Worm (Caenorhabditis elegans): ENCODE results near the gene F49E11.7.

F49E11.7 gene

DNA sequence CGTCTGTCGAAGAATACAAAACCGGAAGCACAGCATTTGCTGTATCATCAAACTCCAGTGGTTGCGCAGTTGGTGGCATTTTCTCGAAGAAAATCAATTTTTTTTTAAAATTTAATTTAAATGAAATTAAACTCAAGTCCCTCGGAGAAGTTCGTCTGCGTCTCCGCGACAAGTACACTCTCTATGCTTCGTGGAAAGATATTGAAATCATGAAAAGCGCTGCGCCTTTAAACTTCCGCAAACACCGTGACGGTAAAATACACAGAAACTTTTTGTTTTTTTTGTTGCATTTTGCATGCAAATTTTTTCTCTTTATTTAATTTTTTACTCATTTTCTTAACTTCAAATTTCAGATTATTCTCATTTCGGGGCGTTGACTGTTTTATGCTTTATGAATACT lies 46.0 kb downstream of the F49E11.7 start, which contains the start of the genes dli-1, tin-9.2 and exos-4.1 (continued):
- TF ChIP-seq cebp-1 (GFP tag; IDR thresholded peaks at IDR 0.05) (no peak), cebp-1 (tag; optimal IDR thresholded peaks at IDR 0.05) (peak; percentile 77), lsl-1 (GFP tag; optimal IDR thresholded peaks at IDR 0.05) (peak; percentile 61), dpl-1 (GFP tag; optimal IDR thresholded peaks at IDR 0.05) (peak; percentile 58), ama-1 (optimal IDR thresholded peaks at IDR 0.05) (no peak), ama-1 (GFP tag; optimal IDR thresholded peaks at IDR 0.05) (no peak), D2030.7 (GFP tag; IDR thresholded peaks at IDR 0.05) (peak; percentile 52), nhr-27 (tag; optimal IDR thresholded peaks at IDR 0.05) (no peak), akir-1 (GFP tag; optimal IDR thresholded peaks at IDR 0.05) (no peak), nhr-120 (GFP tag; IDR thresholded peaks at IDR 0.05) (no peak), lin-40 (tag; optimal IDR thresholded peaks at IDR 0.05) (peak; percentile 63), K11D2.4 (GFP tag; IDR thresholded peaks at IDR 0.05) (0 out of 2 replicates have a peak, but pooled peaks have one; percentile 11), snpc-1.3 (tag; optimal IDR thresholded peaks at IDR 0.05; ENCODE audit: insufficient read depth) (peak; percentile 77), B0035.1 (tag; optimal IDR thresholded peaks at IDR 0.05) (no peak), F10E7.11 (tag; optimal IDR thresholded peaks at IDR 0.05) (no peak), F49E8.2 (tag; optimal IDR thresholded peaks at IDR 0.05; ENCODE audit: insufficient read depth) (peak; percentile 43)

ce11 chrIV:13100415-13100814 lies 47.7 kb downstream of the F49E11.7 start, which contains the start of gene fask-1:
TSS of gene fask-1 (plus strand) at chrIV:13100715.
- TF ChIP-seq tbx-9 (tag; optimal IDR thresholded peaks at IDR 0.05; ENCODE audit: borderline replicate concordance) (no peak), ztf-18 (tag; optimal IDR thresholded peaks at IDR 0.05) (no peak), hlh-12 (tag; optimal IDR thresholded peaks at IDR 0.05) (no peak), die-1 (tag; optimal IDR thresholded peaks at IDR 0.05) (no peak), Y53G8AR.9 (GFP tag; conservative IDR thresholded peaks at IDR 0.05) (no peak), mel-28 (tag; optimal IDR thresholded peaks at IDR 0.05; ENCODE audit: borderline replicate concordance) (no peak), ceh-27 (GFP tag; optimal IDR thresholded peaks at IDR 0.05) (no peak), B0019.2 (GFP tag; conservative IDR thresholded peaks at IDR 0.05) (no peak), K11D2.4 (GFP tag; IDR thresholded peaks at IDR 0.05) (no peak), ekl-4 (GFP tag; IDR thresholded peaks at IDR 0.05) (no peak), lsy-27 (tag; optimal IDR thresholded peaks at IDR 0.05; ENCODE audit: borderline replicate concordance, insufficient read depth) (no peak), pbrm-1 (GFP tag; IDR thresholded peaks at IDR 0.05) (no peak), chd-7 (tag; optimal IDR thresholded peaks at IDR 0.05) (no peak), F49E8.2 (tag; optimal IDR thresholded peaks at IDR 0.05; ENCODE audit: insufficient read depth) (no peak), pha-4 (tag; optimal IDR thresholded peaks at IDR 0.05) (no peak), B0336.3 (GFP tag; IDR thresholded peaks at IDR 0.05) (no peak)

- TF ChIP-seq F39B2.1 (GFP tag; IDR thresholded peaks at IDR 0.05) (no peak), xnd-1 (tag; optimal IDR thresholded peaks at IDR 0.05) (peak; percentile 49), dpff-1 (tag; optimal IDR thresholded peaks at IDR 0.05) (no peak), madf-8 (GFP tag; conservative IDR thresholded peaks at IDR 0.05) (no peak; the same call in 1 of the 2 replicates), C06A6.2 (GFP tag; conservative IDR thresholded peaks at IDR 0.05) (no peak), ceh-91 (GFP tag; IDR thresholded peaks at IDR 0.05) (no peak), F55B11.4 (tag; optimal IDR thresholded peaks at IDR 0.05; ENCODE audit: borderline replicate concordance, insufficient read depth) (no peak), F33H1.4 (GFP tag; IDR thresholded peaks at IDR 0.05) (no peak), fkh-3 (tag; optimal IDR thresholded peaks at IDR 0.05) (no peak), pbrm-1 (GFP tag; IDR thresholded peaks at IDR 0.05) (no peak), ztf-22 (GFP tag; optimal IDR thresholded peaks at IDR 0.05) (no peak), Y53G8AR.9 (GFP tag; conservative IDR thresholded peaks at IDR 0.05) (no peak), madf-6 (GFP tag; IDR thresholded peaks at IDR 0.05) (peak; percentile 63), Y79H2A.3 (GFP tag; conservative IDR thresholded peaks at IDR 0.05) (no peak), efl-1 (GFP tag; optimal IDR thresholded peaks at IDR 0.05) (peak; percentile 44), snpc-4 (GFP tag; optimal IDR thresholded peaks at IDR 0.05) (no peak), snpc-4 (tag; optimal IDR thresholded peaks at IDR 0.05) (no peak), F49E8.2 (tag; optimal IDR thresholded peaks at IDR 0.05; ENCODE audit: insufficient read depth) (no peak), K12H6.12 (tag; optimal IDR thresholded peaks at IDR 0.05) (no peak), egl-18 (GFP tag; IDR thresholded peaks at IDR 0.05) (no peak)
Observed at ce11 chrIV:13104900-13105299, 52.2 kb downstream of the F49E11.7 start, which contains the start of gene rde-11. TSS of gene rde-11 (plus strand) at chrIV:13105200.

Measured in whole organism, young adult.